Fruit fly (Drosophila melanogaster) ovary, adult (tissue): ENCODE results near the gene Spn77Ba.

Experiments used
- CG17801 ChIP-seq: fragments of 200-800 bp; optimal IDR thresholded peaks from 2 replicates; lab custom pipeline; 2019; ENCODE audit warnings: missing biosample characterization, mild to moderate bottlenecking, missing genetic modification characterization, moderate library complexity; ENCODE audit not compliant: partially characterized antibody

The Spn77Ba gene

DNA sequence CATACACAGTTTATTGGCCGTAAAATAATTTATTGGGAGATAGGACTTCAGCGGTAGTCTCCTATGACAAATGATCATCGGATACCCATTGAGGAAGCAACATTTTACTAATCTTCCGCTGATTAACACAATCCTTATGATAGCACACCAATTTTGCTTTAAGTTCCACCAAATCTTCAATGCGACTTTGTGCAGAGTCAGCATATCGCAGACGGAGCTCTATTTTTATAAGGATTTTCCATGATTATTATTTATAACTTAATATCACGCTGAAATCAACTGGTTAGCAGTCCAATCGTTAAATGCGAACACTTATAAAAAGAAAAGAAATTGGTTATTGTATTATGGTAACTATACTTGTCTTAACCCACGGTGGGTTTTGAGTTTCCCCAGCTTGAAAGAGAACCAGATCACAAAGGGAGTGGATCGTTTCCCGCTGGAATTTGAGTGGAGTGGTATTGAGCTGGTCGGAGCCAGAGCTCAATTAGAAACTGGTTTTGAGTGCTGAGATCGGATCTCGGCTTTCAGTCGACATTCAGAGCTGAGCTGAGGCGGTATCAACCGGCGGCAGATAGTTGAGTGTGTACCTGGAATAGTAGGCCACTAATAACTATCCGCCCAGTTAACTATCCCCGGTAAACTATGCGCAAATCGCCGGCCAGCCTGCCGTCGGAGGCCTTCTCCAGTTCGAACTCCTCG is 49.8 kb downstream of the Spn77Ba start, which contains the start of the genes Toll-9 and in:
Gene Toll-9, minus strand, starts transcription at position 51 of the 699 bp plus-strand sequence.
Gene in, plus strand, starts transcription at position 525 of the 699 bp plus-strand sequence.
- no peak for TF ChIP-seq CG17801 (GFP tag; lab: Kevin White, UChicago)
